Worm (Caenorhabditis elegans) whole organism, L3 larva: ENCODE measurements around the gene clec-65.

Source experiments
- R02D3.7 ChIP-seq: fragments of 150-350 bp; optimal IDR thresholded peaks from 2 replicates; lab custom pipeline; 2014; ENCODE audit warnings: missing biosample characterization, missing genetic modification characterization
- aly-2 ChIP-seq: fragments of 150-350 bp; optimal IDR thresholded peaks from 2 replicates; lab custom pipeline; 2014; ENCODE audit warnings: missing biosample characterization, missing genetic modification characterization
- ama-1 ChIP-seq: fragments of 150-350 bp; optimal IDR thresholded peaks from 2 replicates; lab custom pipeline; 2018
- ceh-16 ChIP-seq: sonication (generic microtip); optimal IDR thresholded peaks from 2 replicates; lab custom pipeline; 2017; ENCODE audit warnings: missing biosample characterization, missing genetic modification characterization
- ceh-28 ChIP-seq: fragments of 150-350 bp; optimal IDR thresholded peaks from 2 replicates; lab custom pipeline; 2014; ENCODE audit warnings: missing biosample characterization, missing genetic modification reagents, missing genetic modification characterization
- ceh-82 ChIP-seq: fragments of 150-350 bp; optimal IDR thresholded peaks from 2 replicates; lab custom pipeline; 2014; ENCODE audit warnings: missing biosample characterization, missing genetic modification characterization
- ceh-9 ChIP-seq: sonication (generic microtip); optimal IDR thresholded peaks from 2 replicates; lab custom pipeline; 2018; ENCODE audit warnings: missing biosample characterization, missing genetic modification characterization
- daf-12 ChIP-seq: fragments of 150-350 bp; optimal IDR thresholded peaks from 2 replicates; lab custom pipeline; 2014; ENCODE audit warnings: missing biosample characterization, missing genetic modification reagents, missing genetic modification characterization
- egl-5 ChIP-seq: fragments of 150-350 bp; optimal IDR thresholded peaks from 2 replicates; lab custom pipeline; 2017; ENCODE audit warnings: missing biosample characterization, missing genetic modification reagents, missing genetic modification characterization, inconsistent platforms
- elt-1 ChIP-seq: fragments of 150-350 bp; optimal IDR thresholded peaks from 2 replicates; lab custom pipeline; 2014; ENCODE audit warnings: missing biosample characterization, missing genetic modification characterization
- elt-2 ChIP-seq: sonication (generic microtip); optimal IDR thresholded peaks from 2 replicates; lab custom pipeline; 2016; ENCODE audit warnings: missing genetic modification reagents, mild to moderate bottlenecking, missing genetic modification characterization, missing compliant biosample characterization
- elt-3 ChIP-seq, 3 experiments: fragments of 150-350 bp in 1 of 3; sonication (generic microtip) in 2 of 3; optimal IDR thresholded peaks; 2 replicates in 2 of 3; 4 replicates in 1 of 3; lab custom pipeline; 2014 to 2017; ENCODE audit warnings: missing biosample characterization in 3 of 3, missing genetic modification characterization in 3 of 3
- eor-1 ChIP-seq, 2 experiments: fragments of 150-350 bp; optimal IDR thresholded peaks; 2 replicates each; lab custom pipeline; 2014 to 2018; ENCODE audit warnings: missing biosample characterization in 2 of 2, missing genetic modification characterization in 2 of 2
- fkh-10 ChIP-seq: sonication (generic microtip); optimal IDR thresholded peaks from 2 replicates; lab custom pipeline; 2017; ENCODE audit warnings: missing biosample characterization, missing genetic modification reagents, missing genetic modification characterization
- fkh-2 ChIP-seq: fragments of 150-350 bp; optimal IDR thresholded peaks from 2 replicates; lab custom pipeline; 2014; ENCODE audit warnings: missing biosample characterization, missing genetic modification reagents, missing genetic modification characterization
- fos-1 ChIP-seq: fragments of 150-350 bp; optimal IDR thresholded peaks from 2 replicates; lab custom pipeline; 2014; ENCODE audit warnings: missing biosample characterization, missing genetic modification characterization
- hmg-11 ChIP-seq: sonication (generic microtip); optimal IDR thresholded peaks from 2 replicates; lab custom pipeline; 2016; ENCODE audit warnings: missing genetic modification characterization, missing compliant biosample characterization
- jun-1 ChIP-seq: fragments of 150-350 bp; optimal IDR thresholded peaks from 2 replicates; lab custom pipeline; 2014; ENCODE audit warnings: missing biosample characterization, missing genetic modification reagents, missing genetic modification characterization
- lin-15B ChIP-seq: fragments of 150-350 bp; optimal IDR thresholded peaks from 2 replicates; lab custom pipeline; 2014; ENCODE audit warnings: missing biosample characterization, missing genetic modification characterization
- lsy-12 ChIP-seq: sonication (generic microtip); optimal IDR thresholded peaks from 2 replicates; lab custom pipeline; 2016; ENCODE audit warnings: mild to moderate bottlenecking, missing genetic modification characterization, missing compliant biosample characterization
- mdl-1 ChIP-seq: fragments of 150-350 bp; optimal IDR thresholded peaks from 2 replicates; lab custom pipeline; 2014; ENCODE audit warnings: missing biosample characterization, missing genetic modification characterization
- mml-1 ChIP-seq: fragments of 150-350 bp; sonication (generic microtip); optimal IDR thresholded peaks from 3 replicates; lab custom pipeline; 2014; ENCODE audit warnings: missing biosample characterization, missing genetic modification characterization
- nfya-1 ChIP-seq: sonication (generic microtip); optimal IDR thresholded peaks from 2 replicates; lab custom pipeline; 2017; ENCODE audit warnings: missing genetic modification characterization, mild to moderate bottlenecking, missing compliant biosample characterization, antibody characterized with exemption, moderate library complexity; ENCODE audit not compliant: insufficient read depth
- nhr-11 ChIP-seq: fragments of 150-350 bp; optimal IDR thresholded peaks from 2 replicates; lab custom pipeline; 2014; ENCODE audit warnings: missing biosample characterization, missing genetic modification characterization
- nhr-12 ChIP-seq: fragments of 150-350 bp; optimal IDR thresholded peaks from 2 replicates; lab custom pipeline; 2014; ENCODE audit warnings: missing biosample characterization, missing genetic modification characterization
- nhr-23 ChIP-seq: fragments of 150-350 bp; optimal IDR thresholded peaks from 2 replicates; lab custom pipeline; 2014; ENCODE audit warnings: missing biosample characterization, missing genetic modification reagents, missing genetic modification characterization
- nhr-237 ChIP-seq: fragments of 150-350 bp; optimal IDR thresholded peaks from 2 replicates; lab custom pipeline; 2014; ENCODE audit warnings: missing biosample characterization, missing genetic modification characterization
- nhr-28 ChIP-seq: fragments of 150-350 bp; optimal IDR thresholded peaks from 2 replicates; lab custom pipeline; 2014; ENCODE audit warnings: missing biosample characterization, missing genetic modification characterization
- nhr-43 ChIP-seq: sonication (generic microtip); optimal IDR thresholded peaks from 2 replicates; lab custom pipeline; 2016; ENCODE audit warnings: mild to moderate bottlenecking, missing genetic modification characterization, missing compliant biosample characterization; ENCODE audit not compliant: poor library complexity, severe bottlenecking
- nhr-67 ChIP-seq: fragments of 150-350 bp; optimal IDR thresholded peaks from 2 replicates; lab custom pipeline; 2014; ENCODE audit warnings: missing biosample characterization, missing genetic modification characterization
- nhr-76 ChIP-seq: fragments of 150-350 bp; sonication (generic microtip); optimal IDR thresholded peaks from 5 replicates; lab custom pipeline; 2014; ENCODE audit warnings: missing biosample characterization, missing genetic modification characterization
- nhr-77 ChIP-seq: fragments of 150-350 bp; optimal IDR thresholded peaks from 2 replicates; lab custom pipeline; 2014; ENCODE audit warnings: missing biosample characterization, missing genetic modification characterization
- pha-4 ChIP-seq: fragments of 150-350 bp; optimal IDR thresholded peaks from 2 replicates; lab custom pipeline; 2014; ENCODE audit warnings: missing biosample characterization, missing genetic modification reagents, missing genetic modification characterization
- pqm-1 ChIP-seq: fragments of 150-350 bp; optimal IDR thresholded peaks from 2 replicates; lab custom pipeline; 2017; ENCODE audit warnings: missing biosample characterization, missing genetic modification characterization, inconsistent platforms
- sea-2 ChIP-seq: fragments of 150-350 bp; sonication (generic microtip); optimal IDR thresholded peaks from 4 replicates; lab custom pipeline; 2014; ENCODE audit warnings: missing biosample characterization, missing genetic modification reagents, missing genetic modification characterization
- skn-1 ChIP-seq: fragments of 150-350 bp; optimal IDR thresholded peaks from 2 replicates; lab custom pipeline; 2014; ENCODE audit warnings: missing biosample characterization, missing genetic modification characterization
- snpc-4 ChIP-seq: fragments of 150-350 bp; optimal IDR thresholded peaks from 2 replicates; lab custom pipeline; 2014; ENCODE audit warnings: missing biosample characterization, missing genetic modification characterization
- tbx-2 ChIP-seq: sonication (generic microtip); optimal IDR thresholded peaks from 2 replicates; lab custom pipeline; 2016; ENCODE audit warnings: mild to moderate bottlenecking, missing genetic modification characterization, missing compliant biosample characterization
- unc-39 ChIP-seq: sonication (generic microtip); optimal IDR thresholded peaks from 4 replicates; lab custom pipeline; 2017; ENCODE audit warnings: missing biosample characterization, missing genetic modification characterization
- unc-62 ChIP-seq: fragments of 150-350 bp; sonication (generic microtip); optimal IDR thresholded peaks from 4 replicates; lab custom pipeline; 2014; ENCODE audit warnings: missing biosample characterization, missing genetic modification reagents, missing genetic modification characterization
- ztf-11 ChIP-seq: fragments of 150-350 bp; optimal IDR thresholded peaks from 2 replicates; lab custom pipeline; 2014; ENCODE audit warnings: missing biosample characterization, missing genetic modification characterization
- ztf-4 ChIP-seq: fragments of 150-350 bp; optimal IDR thresholded peaks from 2 replicates; lab custom pipeline; 2014; ENCODE audit warnings: missing biosample characterization, missing genetic modification characterization

clec-65 gene

DNA sequence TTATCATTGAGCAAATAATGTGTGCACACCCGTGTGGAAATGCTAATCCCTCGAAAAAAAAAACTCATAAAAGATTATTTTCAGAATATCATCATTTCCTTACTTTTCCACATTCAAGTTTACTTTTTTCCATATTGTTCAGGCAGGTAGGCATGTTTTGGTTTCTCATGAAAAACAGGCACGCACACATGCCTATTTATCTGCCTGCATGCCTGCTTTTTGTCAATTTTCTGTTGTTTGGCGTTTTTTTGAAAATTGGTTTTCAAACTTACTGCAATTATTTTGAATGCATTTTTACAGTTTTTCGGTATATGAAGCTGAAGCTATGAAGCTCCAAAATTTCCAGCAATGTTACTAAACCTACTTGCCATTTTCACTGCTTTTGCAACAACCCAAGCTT lies 3.2 kb upstream of the clec-65 start, which contains the start of gene clec-64:
Gene clec-64, plus strand, starts transcription at position 301 of the 400 bp plus-strand sequence.
- TF ChIP-seq elt-1 (tag; lab: Kevin White, UChicago) (no peak), elt-2 (peak; percentile 31), hmg-11 (no peak)

DNA sequence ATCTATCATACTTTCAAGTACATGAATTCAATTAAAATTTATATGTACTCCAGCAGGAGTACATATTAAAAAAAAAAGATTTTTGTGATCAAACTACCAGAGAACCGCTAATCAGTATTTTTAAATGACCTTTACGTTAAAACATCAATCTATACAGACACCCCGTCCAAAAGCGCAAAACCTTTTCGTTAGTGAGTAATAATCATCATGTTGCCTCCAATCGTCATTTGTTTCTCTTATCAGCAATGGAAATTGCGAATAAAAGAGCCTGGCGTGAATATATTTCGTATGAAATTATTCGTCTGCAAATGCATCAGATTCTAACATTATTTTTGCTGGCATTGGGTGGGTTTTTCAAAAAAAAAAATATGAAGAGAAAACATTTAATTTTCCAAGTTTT lies 3.0 kb downstream of the clec-65 start, which contains the start of gene clec-66:
Gene clec-66, plus strand, starts transcription at position 225 of the 400 bp plus-strand sequence.
- peak; percentile 27 for TF ChIP-seq elt-2
- no peak for TF ChIP-seq fos-1 (tag; lab: Kevin White, UChicago)
- no peak for TF ChIP-seq elt-3 (tag; optimal IDR thresholded peaks at IDR 0.05; lab: Kevin White, UChicago)
- TF ChIP-seq egl-5 (tag; lab: Kevin White, UChicago): no peak
- no peak for TF ChIP-seq nhr-11
- TF ChIP-seq unc-39 (tag; lab: Kevin White, UChicago): no peak
- no peak for TF ChIP-seq mdl-1
- no peak for TF ChIP-seq sea-2 (GFP tag; lab: Kevin White, UChicago)
- no peak for TF ChIP-seq ama-1
- TF ChIP-seq lin-15B (tag; lab: Kevin White, UChicago): no peak
- no peak for TF ChIP-seq ztf-11 (tag; lab: Kevin White, UChicago)
- TF ChIP-seq pha-4 (tag; lab: Kevin White, UChicago): no peak
- TF ChIP-seq unc-62 (GFP tag; lab: Kevin White, UChicago): no peak
- TF ChIP-seq pqm-1 (tag; lab: Kevin White, UChicago): peak; percentile 18

DNA sequence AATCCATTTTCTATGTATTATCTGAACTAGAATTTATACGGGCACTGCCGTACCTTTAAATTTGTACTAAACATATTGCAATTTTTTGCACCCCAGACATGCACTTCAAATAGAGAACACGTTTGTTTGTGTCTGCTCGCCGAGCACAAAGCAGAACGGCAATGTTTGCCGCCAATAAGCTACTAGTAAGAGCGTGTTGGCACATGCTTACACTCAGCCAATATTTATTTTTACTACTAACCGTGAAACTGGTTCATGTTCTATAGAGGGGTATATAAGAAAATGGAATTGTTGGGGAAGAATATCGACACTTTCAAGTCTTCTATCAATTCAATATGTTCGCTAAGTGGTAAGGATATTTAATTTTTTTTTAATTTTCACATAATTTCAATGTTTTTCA lies 5.9 kb downstream of the clec-65 start, which contains the start of gene nspb-11:
Gene nspb-11, plus strand, starts transcription at position 301 of the 400 bp plus-strand sequence.
- TF ChIP-seq fkh-2: no peak
- TF ChIP-seq unc-62 (GFP tag; lab: Kevin White, UChicago): no peak
- TF ChIP-seq mml-1 (tag; lab: Kevin White, UChicago): no peak
- TF ChIP-seq ceh-9: no peak
- no peak for TF ChIP-seq snpc-4 (tag; lab: Kevin White, UChicago)
- no peak for TF ChIP-seq pqm-1 (tag; lab: Kevin White, UChicago)

DNA sequence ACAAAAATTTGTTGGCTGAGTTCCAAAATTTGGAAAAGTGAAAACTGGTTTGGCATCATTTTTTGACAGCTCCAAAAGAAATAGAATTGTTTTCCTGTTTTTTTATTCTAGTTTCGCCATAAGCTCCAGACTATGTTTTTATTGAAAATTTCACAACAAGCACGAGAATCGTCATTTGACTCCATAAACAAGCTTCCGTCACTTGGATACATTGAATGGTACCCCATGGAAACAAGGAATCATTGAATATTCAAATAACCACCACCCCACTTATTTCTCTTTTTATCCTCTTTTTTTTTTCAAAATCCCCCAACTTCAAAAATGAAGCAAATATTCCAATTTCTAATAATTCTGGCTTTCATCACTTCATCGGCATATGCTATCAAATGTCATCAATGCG lies 7.7 kb downstream of the clec-65 start, which contains the start of gene ddn-2:
Gene ddn-2, plus strand, starts transcription at position 301 of the 400 bp plus-strand sequence.
- TF ChIP-seq ceh-82 (tag; lab: Kevin White, UChicago) (no peak), nhr-23 (tag; lab: Kevin White, UChicago) (no peak), nfya-1 (tag; lab: Kevin White, UChicago) (no peak), ceh-28 (no peak), aly-2 (tag; lab: Kevin White, UChicago) (no peak), nhr-28 (tag; lab: Kevin White, UChicago) (no peak)
- TF ChIP-seq, all 47 proteins: peak for 0

DNA sequence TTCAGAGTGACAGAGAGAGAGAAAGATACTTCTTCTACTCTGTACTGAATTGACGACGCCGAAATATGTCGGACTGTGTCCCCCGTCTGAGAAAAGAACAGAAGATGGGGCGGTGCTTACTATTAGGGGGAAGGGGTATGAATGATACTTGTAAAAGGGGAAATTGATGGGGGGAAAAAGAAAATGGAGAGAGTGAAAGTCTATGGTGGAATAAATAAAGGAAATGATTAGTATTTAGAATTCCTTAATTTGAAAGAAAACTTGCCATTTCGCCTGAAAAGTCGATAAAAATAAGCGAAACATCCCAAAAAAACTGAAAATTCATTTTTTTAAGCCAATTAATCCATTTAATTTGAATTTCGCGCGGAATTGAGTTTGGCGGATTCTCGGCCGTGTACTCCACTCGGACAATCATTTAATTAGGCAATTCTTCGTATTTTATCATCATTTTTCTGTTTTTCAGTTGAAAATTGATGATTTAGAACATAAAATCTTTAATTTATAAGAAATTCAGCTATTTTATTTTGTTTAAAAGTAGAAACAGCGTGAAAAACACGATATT lies 13.5 kb downstream of the clec-65 start, which contains the start of gene F35C5.12:
Gene F35C5.12, minus strand, starts transcription at position 51 of the 562 bp plus-strand sequence.
- no peak for TF ChIP-seq mdl-1
- TF ChIP-seq tbx-2 (tag; lab: Kevin White, UChicago): no peak
- no peak for TF ChIP-seq egl-5 (tag; lab: Kevin White, UChicago)
- TF ChIP-seq ceh-9: no peak
- TF ChIP-seq ztf-4 (tag; lab: Kevin White, UChicago): no peak
- no peak for TF ChIP-seq fkh-10 (GFP tag; lab: Kevin White, UChicago)
- TF ChIP-seq sea-2 (GFP tag; lab: Kevin White, UChicago): no peak
- no peak for TF ChIP-seq daf-12 (tag; lab: Kevin White, UChicago)
- TF ChIP-seq nfya-1 (tag; lab: Kevin White, UChicago): peak; percentile 39
- no peak for TF ChIP-seq nhr-43
- no peak for TF ChIP-seq nhr-12
- no peak for TF ChIP-seq ama-1
- TF ChIP-seq unc-39 (tag; lab: Kevin White, UChicago): no peak
- TF ChIP-seq lin-15B (tag; lab: Kevin White, UChicago): peak; percentile 6
- TF ChIP-seq pha-4 (tag; lab: Kevin White, UChicago): peak; percentile 48
- TF ChIP-seq nhr-67 (tag; lab: Kevin White, UChicago): no peak
- TF ChIP-seq elt-3 (tag; optimal IDR thresholded peaks at IDR 0.05; lab: Kevin White, UChicago): no peak
- peak; percentile 66 for TF ChIP-seq skn-1 (tag; lab: Kevin White, UChicago)
- TF ChIP-seq fos-1 (tag; lab: Kevin White, UChicago): no peak
- peak; percentile 23 for TF ChIP-seq lsy-12 (tag; lab: Kevin White, UChicago)
- no peak for TF ChIP-seq mml-1 (tag; lab: Kevin White, UChicago)
- TF ChIP-seq nhr-77 (tag; lab: Kevin White, UChicago): no peak
- TF ChIP-seq eor-1 (tag; optimal IDR thresholded peaks at IDR 0.05; lab: Kevin White, UChicago): no peak
- no peak for TF ChIP-seq unc-62 (GFP tag; lab: Kevin White, UChicago)
- TF ChIP-seq nhr-76 (tag; lab: Kevin White, UChicago): no peak
- no peak for TF ChIP-seq nhr-237
- peak; percentile 67 for TF ChIP-seq nhr-23 (tag; lab: Kevin White, UChicago)
- no peak for TF ChIP-seq elt-1 (tag; lab: Kevin White, UChicago)
- no peak for TF ChIP-seq jun-1 (tag; lab: Kevin White, UChicago)
- TF ChIP-seq ceh-82 (tag; lab: Kevin White, UChicago): no peak
- no peak for TF ChIP-seq ztf-11 (tag; lab: Kevin White, UChicago)
- TF ChIP-seq fkh-2: no peak
- no peak for TF ChIP-seq ceh-16 (tag; lab: Kevin White, UChicago)
- no peak for TF ChIP-seq R02D3.7 (tag; lab: Kevin White, UChicago)
- no peak for TF ChIP-seq pqm-1 (tag; lab: Kevin White, UChicago)
- no peak for TF ChIP-seq snpc-4 (tag; lab: Kevin White, UChicago)
